Worm (Caenorhabditis elegans) whole organism, young adult: ENCODE data around the gene scl-10.

Experiments used
- F49E8.2 ChIP-seq: sonication (generic microtip); optimal IDR thresholded peaks from 3 replicates; lab custom pipeline; 2017; ENCODE audit warnings: missing genetic modification characterization, mild to moderate bottlenecking, missing compliant biosample characterization, antibody characterized with exemption, moderate library complexity; ENCODE audit not compliant: insufficient read depth
- T26A5.8 ChIP-seq: sonication (generic microtip); optimal IDR thresholded peaks from 2 replicates; lab custom pipeline; 2016; ENCODE audit warnings: missing genetic modification characterization, missing compliant biosample characterization
- rcor-1 ChIP-seq: fragments of 200-800 bp; sonication (Bioruptor generic); IDR thresholded peaks from 2 replicates; pipeline ENCODE4 v1.3.6; 2022; ENCODE audit warnings: missing genetic modification reagents, missing genetic modification characterization, missing compliant biosample characterization
- zim-3 ChIP-seq: sonication (generic microtip); optimal IDR thresholded peaks from 2 replicates; lab custom pipeline; 2017; ENCODE audit warnings: mild to moderate bottlenecking, missing genetic modification characterization, moderate library complexity, missing compliant biosample characterization

ce11 chrIV:13066044-13066443, 17.8 kb downstream of the scl-10 start:
- TF ChIP-seq zim-3 (no peak), T26A5.8 (tag; lab: Kevin White, UChicago) (no peak), rcor-1 (no peak), F49E8.2 (tag; lab: Kevin White, UChicago) (no peak)
